Fruit fly (Drosophila melanogaster) whole organism, prepupa: ENCODE results near the gene CG15177.

ENCODE experiments used
- CG10631 ChIP-seq: fragments of 200-800 bp; sonication (Bioruptor generic); optimal IDR thresholded peaks from 2 replicates; lab custom pipeline; 2016; ENCODE audit warnings: missing biosample characterization, missing genetic modification characterization
- CG10669 ChIP-seq: fragments of 200-800 bp; sonication (Bioruptor generic); optimal IDR thresholded peaks from 3 replicates; lab custom pipeline; 2018; ENCODE audit warnings: missing biosample characterization, mild to moderate bottlenecking, missing genetic modification characterization, moderate library complexity
- CG11294 ChIP-seq: fragments of 200-800 bp; sonication (Bioruptor generic); IDR thresholded peaks from 2 replicates; pipeline ENCODE4 v1.3.6; 2022; ENCODE audit warnings: missing biosample characterization, missing genetic modification characterization
- CG11762 ChIP-seq: fragments of 200-800 bp; sonication (Bioruptor generic); optimal IDR thresholded peaks from 3 replicates; lab custom pipeline; 2016; ENCODE audit warnings: missing biosample characterization, missing genetic modification characterization; ENCODE audit not compliant: insufficient read depth
- CG11902 ChIP-seq: fragments of 200-800 bp; sonication (Bioruptor generic); optimal IDR thresholded peaks from 3 replicates; lab custom pipeline; 2016; ENCODE audit warnings: missing biosample characterization, missing genetic modification characterization
- CG15336 ChIP-seq: fragments of 200-800 bp; sonication (Bioruptor generic); IDR thresholded peaks from 2 replicates; pipeline ENCODE4 v1.3.6; 2022; ENCODE audit warnings: missing biosample characterization, missing genetic modification characterization
- CG3032 ChIP-seq: fragments of 200-800 bp; optimal IDR thresholded peaks from 2 replicates; lab custom pipeline; 2019; ENCODE audit warnings: missing biosample characterization, mild to moderate bottlenecking, missing genetic modification characterization, moderate library complexity
- CG32006 ChIP-seq: fragments of 200-800 bp; sonication (Bioruptor generic); optimal IDR thresholded peaks from 3 replicates; lab custom pipeline; 2017; ENCODE audit warnings: missing biosample characterization, mild to moderate bottlenecking, missing genetic modification characterization
- CG3919 ChIP-seq: fragments of 200-800 bp; sonication (Bioruptor generic); optimal IDR thresholded peaks from 3 replicates; lab custom pipeline; 2016; ENCODE audit warnings: missing biosample characterization, missing genetic modification characterization
- CG4318 ChIP-seq: fragments of 200-800 bp; sonication (Bioruptor generic); optimal IDR thresholded peaks from 3 replicates; lab custom pipeline; 2017; ENCODE audit warnings: missing biosample characterization, mild to moderate bottlenecking, missing genetic modification characterization
- CG6163 ChIP-seq: fragments of 200-800 bp; sonication (Bioruptor generic); IDR thresholded peaks from 3 replicates; pipeline ENCODE4 v1.3.6; 2022; ENCODE audit warnings: missing biosample characterization, missing genetic modification characterization
- CG6854 ChIP-seq: fragments of 200-800 bp; sonication (Bioruptor generic); optimal IDR thresholded peaks from 2 replicates; lab custom pipeline; 2017; ENCODE audit warnings: missing biosample characterization, mild to moderate bottlenecking, missing genetic modification characterization
- CG7368 ChIP-seq: fragments of 200-800 bp; sonication (Bioruptor generic); optimal IDR thresholded peaks from 3 replicates; lab custom pipeline; 2016; ENCODE audit warnings: missing biosample characterization, missing genetic modification characterization
- CG8119 ChIP-seq: fragments of 200-800 bp; sonication (Bioruptor generic); IDR thresholded peaks from 3 replicates; pipeline ENCODE4 v1.3.6; 2022; ENCODE audit warnings: missing biosample characterization, missing genetic modification characterization
- CG8319 ChIP-seq: fragments of 200-800 bp; sonication (Bioruptor generic); optimal IDR thresholded peaks from 3 replicates; lab custom pipeline; 2016; ENCODE audit warnings: missing biosample characterization, missing genetic modification characterization
- CG9139 ChIP-seq: fragments of 200-800 bp; sonication (Bioruptor generic); optimal IDR thresholded peaks from 3 replicates; lab custom pipeline; 2017; ENCODE audit warnings: missing biosample characterization, mild to moderate bottlenecking, missing genetic modification characterization
- Eip75B ChIP-seq: fragments of 200-800 bp; sonication (Bioruptor generic); optimal IDR thresholded peaks from 3 replicates; lab custom pipeline; 2016; ENCODE audit warnings: missing biosample characterization, missing genetic modification characterization
- Eip78C ChIP-seq: fragments of 200-800 bp; sonication (Bioruptor generic); peaks from one replicate; lab custom pipeline; 2016; ENCODE audit warnings: missing biosample characterization, missing genetic modification characterization
- Eip93F ChIP-seq: fragments of 200-800 bp; sonication (Bioruptor generic); optimal IDR thresholded peaks from 2 replicates; lab custom pipeline; 2016; ENCODE audit warnings: missing biosample characterization, mild to moderate bottlenecking, missing genetic modification characterization
- Ets21C ChIP-seq: fragments of 200-800 bp; sonication (Bioruptor generic); optimal IDR thresholded peaks from 3 replicates; lab custom pipeline; 2016; ENCODE audit warnings: missing biosample characterization, missing genetic modification characterization
- Ets96B ChIP-seq: fragments of 200-800 bp; optimal IDR thresholded peaks from 2 replicates; lab custom pipeline; 2019; ENCODE audit warnings: missing biosample characterization, mild to moderate bottlenecking, missing genetic modification characterization, moderate library complexity
- Gug ChIP-seq: fragments of 200-800 bp; sonication (Bioruptor generic); IDR thresholded peaks from 2 replicates; pipeline ENCODE4 v1.3.6; 2022; ENCODE audit warnings: missing biosample characterization, missing genetic modification characterization
- Hr4 ChIP-seq: fragments of 200-800 bp; sonication (Bioruptor generic); optimal IDR thresholded peaks from 3 replicates; lab custom pipeline; 2016; ENCODE audit warnings: missing biosample characterization, missing genetic modification characterization
- Lpt ChIP-seq: fragments of 200-800 bp; sonication (Bioruptor generic); optimal IDR thresholded peaks from 3 replicates; lab custom pipeline; 2016; ENCODE audit warnings: missing biosample characterization, missing genetic modification characterization
- Met ChIP-seq: fragments of 200-800 bp; sonication (Bioruptor generic); optimal IDR thresholded peaks from 3 replicates; lab custom pipeline; 2016; ENCODE audit warnings: missing biosample characterization, missing genetic modification characterization
- OdsH ChIP-seq: fragments of 200-800 bp; sonication (Bioruptor generic); optimal IDR thresholded peaks from 3 replicates; lab custom pipeline; 2016; ENCODE audit warnings: missing biosample characterization, missing genetic modification characterization
- Smox ChIP-seq: fragments of 200-800 bp; sonication (Bioruptor generic); optimal IDR thresholded peaks from 3 replicates; lab custom pipeline; 2016; ENCODE audit warnings: missing biosample characterization, missing genetic modification characterization
- achi ChIP-seq: fragments of 200-800 bp; sonication (Bioruptor generic); optimal IDR thresholded peaks from 3 replicates; lab custom pipeline; 2016; ENCODE audit warnings: missing biosample characterization, missing genetic modification characterization
- dac ChIP-seq: fragments of 200-800 bp; sonication (Bioruptor generic); optimal IDR thresholded peaks from 2 replicates; lab custom pipeline; 2017; ENCODE audit warnings: missing biosample characterization, mild to moderate bottlenecking, missing genetic modification characterization
- dsx ChIP-seq: fragments of 200-800 bp; optimal IDR thresholded peaks from 3 replicates; lab custom pipeline; 2019; ENCODE audit warnings: missing biosample characterization, mild to moderate bottlenecking, missing genetic modification characterization, moderate library complexity; ENCODE audit not compliant: poor library complexity, severe bottlenecking
- eg ChIP-seq: fragments of 200-800 bp; sonication (Bioruptor generic); IDR thresholded peaks from 3 replicates; pipeline ENCODE4 v1.3.6; 2022; ENCODE audit warnings: missing biosample characterization, missing genetic modification characterization
- esn ChIP-seq: fragments of 200-800 bp; sonication (Bioruptor generic); optimal IDR thresholded peaks from 2 replicates; lab custom pipeline; 2016; ENCODE audit warnings: missing biosample characterization, mild to moderate bottlenecking, missing genetic modification characterization, moderate library complexity
- fd59A ChIP-seq: fragments of 200-800 bp; sonication (Bioruptor generic); optimal IDR thresholded peaks from 2 replicates; lab custom pipeline; 2017; ENCODE audit warnings: missing biosample characterization, mild to moderate bottlenecking, missing genetic modification characterization, missing genetic modification reagents
- fd85E ChIP-seq: fragments of 200-800 bp; sonication (Bioruptor generic); optimal IDR thresholded peaks from 3 replicates; lab custom pipeline; 2016; ENCODE audit warnings: missing biosample characterization, missing genetic modification characterization
- fkh ChIP-seq: fragments of 200-800 bp; sonication (Bioruptor generic); optimal IDR thresholded peaks from 3 replicates; lab custom pipeline; 2017; ENCODE audit warnings: missing biosample characterization, mild to moderate bottlenecking, missing genetic modification characterization, moderate library complexity
- lz ChIP-seq: fragments of 200-800 bp; sonication (Bioruptor generic); optimal IDR thresholded peaks from 3 replicates; lab custom pipeline; 2016; ENCODE audit warnings: missing biosample characterization, missing genetic modification characterization
- net ChIP-seq: fragments of 200-800 bp; sonication (Bioruptor generic); optimal IDR thresholded peaks from 3 replicates; lab custom pipeline; 2016; ENCODE audit warnings: missing biosample characterization, missing genetic modification characterization
- salr ChIP-seq, 2 experiments: fragments of 200-800 bp; sonication (Bioruptor generic); optimal IDR thresholded peaks; 3 replicates each; lab custom pipeline; 2016 to 2018; ENCODE audit warnings: missing biosample characterization in 2 of 2, missing genetic modification characterization in 2 of 2, mild to moderate bottlenecking in 1 of 2
- spab ChIP-seq: fragments of 200-800 bp; sonication (Bioruptor generic); optimal IDR thresholded peaks from 2 replicates; lab custom pipeline; 2017; ENCODE audit warnings: missing biosample characterization, mild to moderate bottlenecking, missing genetic modification characterization, missing genetic modification reagents
- ss ChIP-seq, 2 experiments: fragments of 200-800 bp; sonication (Bioruptor generic); optimal IDR thresholded peaks; 2 replicates in 1 of 2; 3 replicates in 1 of 2; lab custom pipeline; 2017 to 2018; ENCODE audit warnings: mild to moderate bottlenecking in 2 of 2, missing biosample characterization in 2 of 2, missing genetic modification characterization in 2 of 2, moderate library complexity in 1 of 2
- svp ChIP-seq: fragments of 200-800 bp; sonication (Bioruptor generic); peaks from one replicate; lab custom pipeline; 2016; ENCODE audit warnings: missing biosample characterization, missing genetic modification characterization

CG15177 gene

DNA sequence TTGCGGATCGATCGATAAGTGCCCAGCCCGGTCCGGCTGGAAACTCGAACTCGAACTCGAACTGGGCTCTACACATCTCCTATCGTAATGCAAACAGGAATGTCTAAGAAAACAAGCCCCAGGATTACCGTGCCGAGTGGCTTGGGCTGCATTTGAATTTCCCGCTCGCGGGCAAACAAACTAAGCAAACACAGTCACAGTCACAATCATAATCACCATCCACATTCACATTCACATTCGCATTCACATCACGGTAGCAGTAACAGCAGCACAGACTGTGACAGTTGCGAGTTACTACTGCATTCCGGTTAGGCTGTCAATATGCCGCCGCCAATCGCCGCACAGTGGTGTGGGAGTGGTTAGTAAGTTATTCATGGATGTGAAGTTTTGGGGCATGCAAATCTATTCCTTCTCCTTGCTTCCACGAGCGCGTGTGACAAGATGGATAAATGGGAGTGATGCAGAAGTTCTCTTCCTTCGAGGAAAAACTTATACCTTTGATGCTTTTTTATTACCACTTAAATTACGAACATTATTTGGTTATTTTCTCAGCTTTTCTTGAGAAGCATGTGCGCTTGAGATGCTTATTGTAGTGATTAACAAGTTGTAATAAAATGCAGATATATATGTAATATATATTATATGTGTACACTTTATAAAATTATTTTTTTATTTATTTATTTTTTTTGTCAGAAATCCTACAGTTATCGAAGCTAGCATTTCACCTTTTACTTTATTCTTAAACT is 35.4 kb upstream of the CG15177 start:
- TF ChIP-seq ss (GFP tag; optimal IDR thresholded peaks at IDR 0.05; lab: Kevin White, UChicago) (peak in 1 of 2 experiments; percentile 15), CG32006 (GFP tag; lab: Kevin White, UChicago) (peak; percentile 83), Eip78C (peak; percentile 59), CG9139 (GFP tag; lab: Kevin White, UChicago) (no peak), CG10669 (GFP tag; lab: Kevin White, UChicago) (no peak), CG7368 (no peak), CG6854 (no peak), CG11294 (no peak), dac (GFP tag; lab: Kevin White, UChicago) (peak; percentile 1), CG4318 (GFP tag; lab: Kevin White, UChicago) (peak; percentile 75), eg (GFP tag; lab: Robert Waterston, UW) (peak; percentile 26; the same call in 1 of the 3 replicates), Met (GFP tag; lab: Kevin White, UChicago) (no peak), Eip93F (GFP tag; lab: Kevin White, UChicago) (no peak), svp (GFP tag; lab: Kevin White, UChicago) (peak; percentile 54), fd85E (no peak), spab (GFP tag; lab: Kevin White, UChicago) (no peak), CG11902 (GFP tag; lab: Kevin White, UChicago) (no peak), CG11762 (GFP tag; lab: Kevin White, UChicago) (no peak), OdsH (peak; percentile 10), CG10631 (GFP tag; lab: Kevin White, UChicago) (peak; percentile 43), Smox (GFP tag; lab: Kevin White, UChicago) (no peak), Eip75B (GFP tag; lab: Kevin White, UChicago) (no peak), Ets21C (GFP tag; lab: Kevin White, UChicago) (no peak), Gug (GFP tag; lab: Robert Waterston, UW) (no peak), dsx (GFP tag; lab: Kevin White, UChicago) (no peak), Ets96B (no peak), CG15336 (GFP tag; lab: Robert Waterston, UW) (no peak), fd59A (GFP tag; lab: Kevin White, UChicago) (no peak), Lpt (GFP tag; lab: Kevin White, UChicago) (peak; percentile 2), CG6163 (GFP tag; lab: Robert Waterston, UW) (0 out of 3 replicates have a peak, but pooled peaks have one; percentile 10), CG8119 (GFP tag; lab: Robert Waterston, UW) (peak; percentile 32; the same call in 1 of the 3 replicates), Hr4 (GFP tag; lab: Kevin White, UChicago) (peak; percentile 46), fkh (peak; percentile 88), net (peak; percentile 1), CG8319 (no peak), CG3919 (GFP tag; lab: Kevin White, UChicago) (peak; percentile 26), lz (GFP tag; lab: Kevin White, UChicago) (no peak), achi (peak; percentile 32), salr (GFP tag; optimal IDR thresholded peaks at IDR 0.05; lab: Kevin White, UChicago) (peak in 1 of 2 experiments; percentile 51)

DNA sequence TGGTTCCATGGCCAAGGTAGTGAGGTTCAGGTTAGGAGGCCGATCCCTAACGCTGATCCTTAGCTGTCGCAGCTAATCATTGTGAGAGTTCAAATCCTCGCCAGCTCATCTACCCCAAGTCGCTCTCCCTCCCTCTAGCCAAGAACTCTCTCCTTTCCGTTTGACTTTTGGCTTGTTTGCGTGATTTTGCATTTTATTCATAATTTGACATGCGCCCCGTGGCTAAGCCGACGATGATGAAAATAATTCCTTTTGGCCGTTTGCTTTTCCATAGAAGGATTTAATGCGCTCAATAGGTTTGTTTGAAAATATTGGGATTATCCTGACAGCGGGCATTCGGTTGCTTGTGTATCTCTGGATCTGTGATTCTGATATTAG is 34.2 kb upstream of the CG15177 start:
- TF ChIP-seq CG3032 (tag; lab: Kevin White, UChicago), result no peak
- no peak for TF ChIP-seq fd59A (GFP tag; lab: Kevin White, UChicago)
- TF ChIP-seq CG32006 (GFP tag; lab: Kevin White, UChicago), result no peak
- no peak for TF ChIP-seq svp (GFP tag; lab: Kevin White, UChicago)
- no peak for TF ChIP-seq esn (GFP tag; lab: Kevin White, UChicago)
- TF ChIP-seq CG11762 (GFP tag; lab: Kevin White, UChicago), result no peak
- TF ChIP-seq OdsH, result no peak
